Fruit fly (Drosophila melanogaster) whole organism, embryonic: ENCODE results near the gene CG2247.

Experiments
- CG10321 ChIP-seq: fragments of 200-800 bp; sonication (Bioruptor generic); IDR thresholded peaks from 2 replicates; pipeline ENCODE4 v1.3.6; 2022; ENCODE audit warnings: missing biosample characterization, missing genetic modification characterization
- CG10366 ChIP-seq: fragments of 200-800 bp; sonication (Bioruptor generic); IDR thresholded peaks from 2 replicates; pipeline ENCODE4 v1.3.6; 2022; ENCODE audit warnings: missing biosample characterization, missing genetic modification characterization
- CG10462 ChIP-seq: fragments of 200-800 bp; sonication (Bioruptor generic); optimal IDR thresholded peaks from 2 replicates; lab custom pipeline; 2016; ENCODE audit warnings: missing biosample characterization, missing genetic modification characterization
- CG11247 ChIP-seq: fragments of 200-800 bp; sonication (Bioruptor generic); IDR thresholded peaks from 2 replicates; pipeline ENCODE4 v1.3.6; 2022; ENCODE audit warnings: missing biosample characterization, missing genetic modification characterization
- CG12219 ChIP-seq: fragments of 200-800 bp; sonication (Bioruptor generic); optimal IDR thresholded peaks from 3 replicates; lab custom pipeline; 2018; ENCODE audit warnings: missing biosample characterization, mild to moderate bottlenecking, missing genetic modification characterization
- CG12744 ChIP-seq: fragments of 200-800 bp; sonication (Bioruptor generic); optimal IDR thresholded peaks from 2 replicates; lab custom pipeline; 2016; ENCODE audit warnings: missing biosample characterization, missing genetic modification characterization
- CG13296 ChIP-seq: fragments of 200-800 bp; sonication (Bioruptor generic); optimal IDR thresholded peaks from 3 replicates; lab custom pipeline; 2018; ENCODE audit warnings: missing biosample characterization, mild to moderate bottlenecking, missing genetic modification characterization
- CG14050 ChIP-seq: fragments of 200-800 bp; sonication (Bioruptor generic); IDR thresholded peaks from 3 replicates; pipeline ENCODE4 v1.3.6; 2022; ENCODE audit warnings: missing biosample characterization, missing genetic modification characterization
- CG15073 ChIP-seq: fragments of 200-800 bp; sonication (Bioruptor generic); optimal IDR thresholded peaks from 2 replicates; lab custom pipeline; 2016; ENCODE audit warnings: missing biosample characterization, missing genetic modification characterization
- CG15514 ChIP-seq: fragments of 200-800 bp; sonication (Bioruptor generic); optimal IDR thresholded peaks from 3 replicates; lab custom pipeline; 2017; ENCODE audit warnings: missing biosample characterization, missing genetic modification characterization, mild to moderate bottlenecking, moderate library complexity, missing genetic modification reagents
- CG17186 ChIP-seq: fragments of 200-800 bp; sonication (Bioruptor generic); optimal IDR thresholded peaks from 3 replicates; lab custom pipeline; 2017; ENCODE audit warnings: missing biosample characterization, missing genetic modification reagents, missing genetic modification characterization
- CG17802 ChIP-seq: fragments of 200-800 bp; sonication (Bioruptor generic); optimal IDR thresholded peaks from 2 replicates; lab custom pipeline; 2018; ENCODE audit warnings: missing biosample characterization, mild to moderate bottlenecking, missing genetic modification characterization, moderate library complexity
- CG3065 ChIP-seq: fragments of 200-800 bp; sonication (Bioruptor generic); optimal IDR thresholded peaks from 2 replicates; lab custom pipeline; 2016; ENCODE audit warnings: missing biosample characterization, missing genetic modification characterization
- CG33213 ChIP-seq: fragments of 200-800 bp; sonication (Bioruptor generic); optimal IDR thresholded peaks from 3 replicates; lab custom pipeline; 2016; ENCODE audit warnings: missing biosample characterization, missing genetic modification characterization
- CG34224 ChIP-seq: fragments of 200-800 bp; sonication (Bioruptor generic); IDR thresholded peaks from 3 replicates; pipeline ENCODE4 v1.3.6; 2022; ENCODE audit warnings: missing biosample characterization, missing genetic modification characterization; ENCODE audit not compliant: partially characterized antibody
- CG34422 ChIP-seq: fragments of 200-800 bp; sonication (Bioruptor generic); IDR thresholded peaks from 3 replicates; pipeline ENCODE4 v1.3.6; 2022; ENCODE audit warnings: missing biosample characterization, missing genetic modification characterization
- CG3726 ChIP-seq: fragments of 200-800 bp; sonication (Bioruptor generic); IDR thresholded peaks from 3 replicates; pipeline ENCODE4, ENCODE4 v1.3.6; 2022; ENCODE audit warnings: missing biosample characterization, missing genetic modification characterization
- CG4820 ChIP-seq: fragments of 200-800 bp; sonication (Bioruptor generic); optimal IDR thresholded peaks from 3 replicates; lab custom pipeline; 2016; ENCODE audit warnings: missing biosample characterization, missing genetic modification characterization
- CG6765 ChIP-seq: fragments of 200-800 bp; sonication (Bioruptor generic); optimal IDR thresholded peaks from 3 replicates; lab custom pipeline; 2017; ENCODE audit warnings: missing biosample characterization, mild to moderate bottlenecking, missing genetic modification characterization
- CG7745 ChIP-seq: fragments of 200-800 bp; sonication (Bioruptor generic); optimal IDR thresholded peaks from 2 replicates; lab custom pipeline; 2018; ENCODE audit warnings: missing biosample characterization, mild to moderate bottlenecking, missing genetic modification characterization, moderate library complexity
- CG8290 ChIP-seq, 3 experiments: fragments of 200-800 bp; sonication (Bioruptor generic); optimal IDR thresholded peaks; 2 replicates each; lab custom pipeline; 2016 to 2019; ENCODE audit warnings: missing biosample characterization in 3 of 3, missing genetic modification characterization in 3 of 3, mild to moderate bottlenecking in 2 of 3, moderate library complexity in 1 of 3
- CG8924 ChIP-seq: fragments of 200-800 bp; optimal IDR thresholded peaks from 3 replicates; lab custom pipeline; 2019; ENCODE audit warnings: missing biosample characterization, mild to moderate bottlenecking, missing genetic modification characterization, moderate library complexity
- CG9437 ChIP-seq: fragments of 200-800 bp; sonication (Bioruptor generic); optimal IDR thresholded peaks from 2 replicates; lab custom pipeline; 2018; ENCODE audit warnings: missing biosample characterization, mild to moderate bottlenecking, missing genetic modification characterization
- CG9727 ChIP-seq: fragments of 200-800 bp; sonication (Bioruptor generic); optimal IDR thresholded peaks from 3 replicates; lab custom pipeline; 2017; ENCODE audit warnings: missing biosample characterization, mild to moderate bottlenecking, missing genetic modification characterization
- HmgZ ChIP-seq: fragments of 200-800 bp; sonication (Bioruptor generic); optimal IDR thresholded peaks from 2 replicates; lab custom pipeline; 2018; ENCODE audit warnings: missing biosample characterization, mild to moderate bottlenecking, missing genetic modification characterization
- Hr51 ChIP-seq, 2 experiments: fragments of 200-800 bp; sonication (Bioruptor generic); optimal IDR thresholded peaks; 2 replicates in 1 of 2; 3 replicates in 1 of 2; lab custom pipeline; 2016 to 2018; ENCODE audit warnings: missing biosample characterization in 2 of 2, missing genetic modification characterization in 2 of 2, mild to moderate bottlenecking in 1 of 2, moderate library complexity in 1 of 2
- Spps ChIP-seq: fragments of 200-800 bp; sonication (Bioruptor generic); optimal IDR thresholded peaks from 2 replicates; lab custom pipeline; 2018; ENCODE audit warnings: missing biosample characterization, mild to moderate bottlenecking, missing genetic modification characterization
- TFAM ChIP-seq: fragments of 200-800 bp; sonication (Bioruptor generic); optimal IDR thresholded peaks from 2 replicates; lab custom pipeline; 2017; ENCODE audit warnings: missing biosample characterization, missing genetic modification characterization, inconsistent platforms
- chinmo ChIP-seq: fragments of 200-800 bp; sonication (Bioruptor generic); IDR thresholded peaks from 4 replicates; pipeline ENCODE4 v1.3.6; 2022; ENCODE audit warnings: missing biosample characterization, missing genetic modification characterization; ENCODE audit not compliant: partially characterized antibody
- chm ChIP-seq: fragments of 200-800 bp; sonication (Bioruptor generic); IDR thresholded peaks from 2 replicates; pipeline ENCODE4 v1.3.6; 2022; ENCODE audit warnings: missing biosample characterization, missing genetic modification characterization
- chn ChIP-seq: fragments of 200-800 bp; sonication (Bioruptor generic); optimal IDR thresholded peaks from 2 replicates; lab custom pipeline; 2016; ENCODE audit warnings: missing biosample characterization, missing genetic modification characterization
- crol ChIP-seq: fragments of 200-800 bp; sonication (Bioruptor generic); IDR thresholded peaks from 2 replicates; pipeline ENCODE4 v1.3.6; 2022; ENCODE audit warnings: missing biosample characterization, missing genetic modification characterization
- crp ChIP-seq, 2 experiments: fragments of 200-800 bp; sonication (Bioruptor generic); optimal IDR thresholded peaks; 2 replicates in 1 of 2; 3 replicates in 1 of 2; lab custom pipeline; 2017; ENCODE audit warnings: missing biosample characterization in 2 of 2, missing genetic modification characterization in 2 of 2, mild to moderate bottlenecking in 1 of 2, moderate library complexity in 1 of 2
- cwo ChIP-seq: fragments of 200-800 bp; sonication (Bioruptor generic); optimal IDR thresholded peaks from 3 replicates; lab custom pipeline; 2017; ENCODE audit warnings: missing biosample characterization, missing genetic modification characterization, mild to moderate bottlenecking, moderate library complexity, missing genetic modification reagents
- dysf ChIP-seq: fragments of 200-800 bp; sonication (Bioruptor generic); IDR thresholded peaks from 3 replicates; pipeline ENCODE4 v1.3.6; 2022; ENCODE audit warnings: missing biosample characterization, missing genetic modification characterization
- fd102C ChIP-seq: fragments of 200-800 bp; sonication (Bioruptor generic); optimal IDR thresholded peaks from 2 replicates; lab custom pipeline; 2018; ENCODE audit warnings: missing biosample characterization, mild to moderate bottlenecking, missing genetic modification characterization, moderate library complexity
- fd3F ChIP-seq: fragments of 200-800 bp; sonication (Bioruptor generic); optimal IDR thresholded peaks from 2 replicates; lab custom pipeline; 2018; ENCODE audit warnings: missing biosample characterization, mild to moderate bottlenecking, missing genetic modification characterization, moderate library complexity
- fd64A ChIP-seq: fragments of 200-800 bp; sonication (Bioruptor generic); optimal IDR thresholded peaks from 3 replicates; lab custom pipeline; 2018; ENCODE audit warnings: missing biosample characterization, mild to moderate bottlenecking, missing genetic modification characterization
- gsb ChIP-seq: fragments of 200-800 bp; sonication (Bioruptor generic); IDR thresholded peaks from 2 replicates; pipeline ENCODE4 v1.3.6; 2022; ENCODE audit warnings: missing biosample characterization, missing genetic modification characterization
- gt ChIP-seq: fragments of 200-800 bp; sonication (Bioruptor generic); IDR thresholded peaks from 2 replicates; pipeline ENCODE4 v1.3.6; 2022; ENCODE audit warnings: missing biosample characterization, missing genetic modification characterization
- ham ChIP-seq: fragments of 200-800 bp; sonication (Bioruptor generic); IDR thresholded peaks from 2 replicates; pipeline ENCODE4 v1.3.6; 2022; ENCODE audit warnings: missing biosample characterization, missing genetic modification characterization
- kni ChIP-seq: fragments of 200-800 bp; sonication (Bioruptor generic); optimal IDR thresholded peaks from 3 replicates; lab custom pipeline; 2017; ENCODE audit warnings: mild to moderate bottlenecking, missing biosample characterization, missing genetic modification reagents, missing genetic modification characterization
- lola ChIP-seq, 3 experiments: fragments of >200 bp in 2 of 3; fragments of 200-800 bp in 1 of 3; sonication (Bioruptor generic) in 1 of 3; optimal IDR thresholded peaks; 2 replicates each; lab custom pipeline; 2017 to 2019; ENCODE audit warnings: missing biosample characterization in 3 of 3, missing genetic modification characterization in 3 of 3, mild to moderate bottlenecking in 1 of 3, moderate library complexity in 1 of 3
- maf-S ChIP-seq: fragments of 200-800 bp; sonication (Bioruptor generic); optimal IDR thresholded peaks from 2 replicates; lab custom pipeline; 2016; ENCODE audit warnings: missing biosample characterization, missing genetic modification characterization
- nom ChIP-seq: fragments of 200-800 bp; sonication (Bioruptor generic); optimal IDR thresholded peaks from 2 replicates; lab custom pipeline; 2017; ENCODE audit warnings: missing biosample characterization, missing genetic modification characterization, mild to moderate bottlenecking, moderate library complexity, missing genetic modification reagents
- oc ChIP-seq: fragments of 200-800 bp; sonication (Bioruptor generic); optimal IDR thresholded peaks from 2 replicates; lab custom pipeline; 2018; ENCODE audit warnings: missing biosample characterization, mild to moderate bottlenecking, missing genetic modification characterization, moderate library complexity
- unpg ChIP-seq: fragments of 200-800 bp; sonication (Bioruptor generic); optimal IDR thresholded peaks from 3 replicates; lab custom pipeline; 2018; ENCODE audit warnings: missing biosample characterization, mild to moderate bottlenecking, missing genetic modification characterization, moderate library complexity
- vnd ChIP-seq: fragments of 200-800 bp; sonication (Bioruptor generic); IDR thresholded peaks from 3 replicates; pipeline ENCODE4 v1.3.6; 2022; ENCODE audit warnings: missing biosample characterization, missing genetic modification characterization; ENCODE audit not compliant: partially characterized antibody
- zfh1 ChIP-seq: fragments of 200-800 bp; sonication (Bioruptor generic); IDR thresholded peaks from 3 replicates; pipeline ENCODE4 v1.3.6; 2022; ENCODE audit warnings: missing biosample characterization, missing genetic modification characterization

Gene CG2247

dm6 chrX:11657140-11657539 lies 45.7 kb upstream of the CG2247 start (continued):
- TF ChIP-seq HmgZ (tag; lab: Kevin White, UChicago): peak; percentile 50
- TF ChIP-seq CG3065 (GFP tag; lab: Kevin White, UChicago): no peak
- TF ChIP-seq CG7745 (tag; lab: Kevin White, UChicago): no peak
- peak; percentile 55 for TF ChIP-seq cwo (GFP tag; lab: Kevin White, UChicago)
- no peak for TF ChIP-seq kni (GFP tag; lab: Kevin White, UChicago)
- TF ChIP-seq CG9437 (GFP tag; lab: Kevin White, UChicago): no peak
- no peak for TF ChIP-seq chinmo (GFP tag; lab: Robert Waterston, UW)
- peak; percentile 3 for TF ChIP-seq CG6765 (GFP tag; lab: Kevin White, UChicago)
- TF ChIP-seq zfh1 (GFP tag; lab: Robert Waterston, UW): peak; percentile 54; the same call in 1 of the 3 replicates
- TF ChIP-seq Spps (tag; lab: Kevin White, UChicago): no peak
- TF ChIP-seq crp (GFP tag; optimal IDR thresholded peaks at IDR 0.05; lab: Kevin White, UChicago): no peak
- peak; percentile 15 for TF ChIP-seq CG33213 (GFP tag; lab: Kevin White, UChicago)
- TF ChIP-seq CG10366: peak; percentile 27; the same call in 1 of the 2 replicates
- peak; percentile 36 for TF ChIP-seq oc (tag; lab: Kevin White, UChicago)
- 0 out of 3 replicates have a peak, but pooled peaks have one; percentile 29 for TF ChIP-seq CG14050 (GFP tag; lab: Robert Waterston, UW)
- peak; percentile 46 for TF ChIP-seq fd3F (GFP tag; lab: Kevin White, UChicago)
- no peak for TF ChIP-seq fd102C (GFP tag; lab: Kevin White, UChicago)
- peak; percentile 68 for TF ChIP-seq CG8924
- TF ChIP-seq unpg (GFP tag; lab: Kevin White, UChicago): peak; percentile 67
- TF ChIP-seq CG10462: no peak
- peak; percentile 49 for TF ChIP-seq CG12744
- TF ChIP-seq ham: no peak
- peak; percentile 49 for TF ChIP-seq CG15514 (GFP tag; lab: Kevin White, UChicago)
- no peak for TF ChIP-seq fd64A
- TF ChIP-seq chm (GFP tag; lab: Robert Waterston, UW): no peak
- TF ChIP-seq CG11247 (GFP tag; lab: Robert Waterston, UW): no peak
- TF ChIP-seq Hr51 (GFP tag; optimal IDR thresholded peaks at IDR 0.05; lab: Kevin White, UChicago): peak in 1 of 2 experiments; percentile 71
- peak; percentile 31 for TF ChIP-seq CG12219 (GFP tag; lab: Kevin White, UChicago)
- peak; percentile 23 for TF ChIP-seq CG4820 (GFP tag; lab: Kevin White, UChicago)
- TF ChIP-seq gsb (GFP tag; lab: Robert Waterston, UW): peak; percentile 25; the same call in 1 of the 2 replicates
- no peak for TF ChIP-seq CG34224
- no peak for TF ChIP-seq CG15073 (GFP tag; lab: Kevin White, UChicago)
- no peak for TF ChIP-seq CG8290 (GFP tag; optimal IDR thresholded peaks at IDR 0.05; lab: Kevin White, UChicago)
- peak in 1 of 2 experiments; percentile 16 for TF ChIP-seq CG8290 (tag; optimal IDR thresholded peaks at IDR 0.05; lab: Kevin White, UChicago)
- no peak for TF ChIP-seq CG10321 (GFP tag; lab: Robert Waterston, UW)
- no peak for TF ChIP-seq CG17802 (tag; lab: Kevin White, UChicago)
- no peak for TF ChIP-seq crol
- no peak for TF ChIP-seq CG3726 (GFP tag; lab: Robert Waterston, UW)
- TF ChIP-seq gt (GFP tag; lab: Robert Waterston, UW): no peak
- no peak for TF ChIP-seq vnd
- TF ChIP-seq lola (GFP tag; optimal IDR thresholded peaks at IDR 0.05; lab: Kevin White, UChicago): peak in 1 of 3 experiments; percentile 51
- no peak for TF ChIP-seq maf-S (GFP tag; lab: Kevin White, UChicago)
- peak; percentile 60 for TF ChIP-seq CG13296 (GFP tag; lab: Kevin White, UChicago)
- no peak for TF ChIP-seq nom (GFP tag; lab: Kevin White, UChicago)
- TF ChIP-seq CG17186 (GFP tag; lab: Kevin White, UChicago): no peak
- TF ChIP-seq CG34422 (GFP tag; lab: Robert Waterston, UW): no peak
- TF ChIP-seq CG9727 (GFP tag; lab: Kevin White, UChicago): peak; percentile 55
- no peak for TF ChIP-seq chn
- no peak for TF ChIP-seq TFAM (GFP tag; lab: Kevin White, UChicago)
- peak; percentile 63; the same call in 2 of the 3 replicates for TF ChIP-seq dysf (GFP tag; lab: Robert Waterston, UW)
